Worm (Caenorhabditis elegans) whole organism, L1 larva: ENCODE data around the gene Y54G2A.41.

Experiments
- C16A3.4 ChIP-seq: fragments of 150-350 bp; optimal IDR thresholded peaks from 2 replicates; lab custom pipeline; 2014; ENCODE audit warnings: missing biosample characterization, missing genetic modification characterization
- alr-1 ChIP-seq: fragments of 200-800 bp; sonication (Bioruptor generic); optimal IDR thresholded peaks from 2 replicates; lab custom pipeline; 2018; ENCODE audit warnings: borderline replicate concordance, mild to moderate bottlenecking, missing genetic modification characterization, missing compliant biosample characterization
- ceh-63 ChIP-seq: fragments of 200-800 bp; sonication (Bioruptor generic); optimal IDR thresholded peaks from 2 replicates; lab custom pipeline; 2018; ENCODE audit warnings: mild to moderate bottlenecking, missing genetic modification characterization, missing compliant biosample characterization
- ceh-88 ChIP-seq: fragments of 200-800 bp; sonication (Bioruptor generic); IDR thresholded peaks from 2 replicates; pipeline ENCODE4 v1.3.6; 2022; ENCODE audit warnings: missing genetic modification characterization, missing compliant biosample characterization
- dpl-1 ChIP-seq, 3 experiments: fragments of 150-350 bp in 2 of 3; sonication (generic microtip) in 1 of 3; optimal IDR thresholded peaks; 2 replicates each; lab custom pipeline; 2014 to 2017; ENCODE audit warnings: missing biosample characterization in 3 of 3, missing genetic modification characterization in 3 of 3, missing genetic modification reagents in 3 of 3
- efl-1 ChIP-seq, 4 experiments: fragments of 150-350 bp; optimal IDR thresholded peaks in 3 of 4; peaks in 1 of 4; 1 replicate in 1 of 4; 2 replicates in 3 of 4; lab custom pipeline; 2014; ENCODE audit warnings: missing biosample characterization in 2 of 4, missing genetic modification characterization in 2 of 4, missing genetic modification reagents in 2 of 4
- elt-2 ChIP-seq: sonication (generic microtip); optimal IDR thresholded peaks from 2 replicates; lab custom pipeline; 2016; ENCODE audit warnings: missing genetic modification characterization, mild to moderate bottlenecking, inconsistent platforms, missing compliant biosample characterization, missing genetic modification reagents
- fos-1 ChIP-seq: fragments of 150-350 bp; optimal IDR thresholded peaks from 2 replicates; lab custom pipeline; 2014; ENCODE audit warnings: missing biosample characterization, missing genetic modification characterization
- grh-1 ChIP-seq: fragments of 200-800 bp; sonication (Bioruptor generic); IDR thresholded peaks from 2 replicates; pipeline ENCODE4 v1.3.6; 2022; ENCODE audit warnings: missing genetic modification reagents, missing genetic modification characterization, missing compliant biosample characterization
- hpl-2 ChIP-seq: fragments of 150-350 bp; optimal IDR thresholded peaks from 2 replicates; lab custom pipeline; 2014; ENCODE audit warnings: missing biosample characterization, missing genetic modification reagents, missing genetic modification characterization
- irx-1 ChIP-seq: sonication (generic microtip); optimal IDR thresholded peaks from 2 replicates; lab custom pipeline; 2016; ENCODE audit warnings: missing genetic modification characterization, missing compliant biosample characterization
- jun-1 ChIP-seq: fragments of 150-350 bp; optimal IDR thresholded peaks from 2 replicates; lab custom pipeline; 2014; ENCODE audit warnings: missing biosample characterization, missing genetic modification reagents, missing genetic modification characterization
- lin-13 ChIP-seq: fragments of 150-350 bp; optimal IDR thresholded peaks from 2 replicates; lab custom pipeline; 2014; ENCODE audit warnings: missing biosample characterization, missing genetic modification reagents, missing genetic modification characterization
- lin-15B ChIP-seq: fragments of 150-350 bp; sonication (generic microtip); optimal IDR thresholded peaks from 3 replicates; lab custom pipeline; 2014; ENCODE audit warnings: missing biosample characterization, missing genetic modification characterization
- lin-35 ChIP-seq, 2 experiments: fragments of 150-350 bp; optimal IDR thresholded peaks; 2 replicates each; lab custom pipeline; 2014; ENCODE audit warnings: missing biosample characterization in 2 of 2, missing genetic modification characterization in 2 of 2, missing genetic modification reagents in 2 of 2
- lsy-2 ChIP-seq, 2 experiments: fragments of 150-350 bp; optimal IDR thresholded peaks; 2 replicates each; lab custom pipeline; 2014; ENCODE audit warnings: missing biosample characterization in 2 of 2, missing genetic modification characterization in 2 of 2
- mep-1 ChIP-seq: fragments of 150-350 bp; optimal IDR thresholded peaks from 2 replicates; lab custom pipeline; 2014; ENCODE audit warnings: missing biosample characterization, missing genetic modification characterization
- nhr-237 ChIP-seq: fragments of 150-350 bp; optimal IDR thresholded peaks from 2 replicates; lab custom pipeline; 2014; ENCODE audit warnings: missing biosample characterization, missing genetic modification characterization
- nhr-71 ChIP-seq: sonication (generic microtip); optimal IDR thresholded peaks from 2 replicates; lab custom pipeline; 2016; ENCODE audit warnings: mild to moderate bottlenecking, missing genetic modification characterization, moderate library complexity, missing compliant biosample characterization
- nhr-76 ChIP-seq: sonication (generic microtip); optimal IDR thresholded peaks from 2 replicates; lab custom pipeline; 2017; ENCODE audit warnings: missing biosample characterization, missing genetic modification characterization
- pag-3 ChIP-seq: sonication (generic microtip); optimal IDR thresholded peaks from 2 replicates; lab custom pipeline; 2017; ENCODE audit warnings: missing genetic modification characterization, mild to moderate bottlenecking, missing compliant biosample characterization, antibody characterized with exemption, borderline replicate concordance; ENCODE audit not compliant: insufficient read depth
- rnt-1 ChIP-seq: sonication (generic microtip); optimal IDR thresholded peaks from 2 replicates; lab custom pipeline; 2016; ENCODE audit warnings: mild to moderate bottlenecking, missing genetic modification characterization, moderate library complexity, missing compliant biosample characterization
- skn-1 ChIP-seq: fragments of 150-350 bp; optimal IDR thresholded peaks from 2 replicates; lab custom pipeline; 2014; ENCODE audit warnings: missing biosample characterization, missing genetic modification characterization
- snpc-4 ChIP-seq: fragments of 150-350 bp; optimal IDR thresholded peaks from 2 replicates; lab custom pipeline; 2014; ENCODE audit warnings: missing biosample characterization, missing genetic modification characterization
- snu-23 ChIP-seq: sonication (generic microtip); optimal IDR thresholded peaks from 2 replicates; lab custom pipeline; 2016; ENCODE audit warnings: missing genetic modification characterization, missing compliant biosample characterization
- sptf-1 ChIP-seq: fragments of 150-350 bp; optimal IDR thresholded peaks from 2 replicates; lab custom pipeline; 2014; ENCODE audit warnings: missing biosample characterization, missing genetic modification characterization
- unc-30 ChIP-seq: sonication (generic microtip); optimal IDR thresholded peaks from 2 replicates; lab custom pipeline; 2017; ENCODE audit warnings: missing biosample characterization, missing genetic modification characterization
- vab-15 ChIP-seq: sonication (generic microtip); optimal IDR thresholded peaks from 2 replicates; lab custom pipeline; 2017; ENCODE audit warnings: missing genotype, mild to moderate bottlenecking, missing genetic modification characterization, missing compliant biosample characterization
- ztf-4 ChIP-seq: fragments of 150-350 bp; optimal IDR thresholded peaks from 2 replicates; lab custom pipeline; 2014; ENCODE audit warnings: missing biosample characterization, missing genetic modification characterization

The Y54G2A.41 gene

ce11 chrIV:2708329-2708965 lies 43.2 kb upstream of the Y54G2A.41 start (continued):
- TF ChIP-seq nhr-237 (tag; lab: Kevin White, UChicago) (no peak), pag-3 (no peak), snu-23 (GFP tag; lab: Kevin White, UChicago) (peak; percentile 95), unc-30 (tag; lab: Kevin White, UChicago) (no peak), ztf-4 (tag; lab: Kevin White, UChicago) (peak; percentile 83), hpl-2 (GFP tag; lab: Kevin White, UChicago) (no peak), ceh-88 (GFP tag; lab: Robert Waterston, UW) (no peak), grh-1 (GFP tag; lab: Robert Waterston, UW) (peak; percentile 45; the same call in 1 of the 2 replicates), irx-1 (tag; lab: Kevin White, UChicago) (peak; percentile 74), alr-1 (no peak), ceh-63 (GFP tag; lab: Kevin White, UChicago) (no peak), vab-15 (no peak), lin-13 (GFP tag; lab: Kevin White, UChicago) (peak; percentile 90), nhr-76 (tag; lab: Kevin White, UChicago) (no peak)

DNA sequence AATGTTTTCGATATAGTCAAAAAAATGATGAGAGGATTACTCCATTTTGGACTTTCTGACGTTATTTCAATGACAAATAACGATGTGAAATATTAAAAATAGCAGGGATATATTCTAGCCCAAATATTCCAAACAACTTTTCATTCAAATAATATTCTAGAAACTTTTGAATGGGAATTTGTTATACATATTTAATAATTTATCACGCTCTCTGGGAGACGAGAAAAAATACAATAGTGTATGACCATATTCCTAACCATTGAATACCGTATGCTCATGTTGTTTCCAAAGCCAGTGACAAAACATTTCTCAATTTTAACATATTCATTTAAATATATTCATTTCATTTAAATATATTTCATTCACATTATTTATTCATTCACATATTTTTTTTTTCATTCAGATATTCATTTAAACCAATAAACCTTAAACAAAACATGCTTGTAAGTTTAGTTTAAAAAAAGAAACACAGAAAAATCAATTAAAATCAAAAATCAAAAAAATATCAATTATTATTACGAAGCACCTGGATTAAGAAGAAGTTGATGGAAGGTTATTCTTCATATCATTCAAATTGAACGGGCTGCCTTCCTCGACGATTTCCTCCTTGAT lies 42.0 kb upstream of the Y54G2A.41 start:
- TF ChIP-seq lin-35 (GFP tag; optimal IDR thresholded peaks at IDR 0.05; lab: Kevin White, UChicago) (peak in 1 of 2 experiments; percentile 18), lsy-2 (tag; optimal IDR thresholded peaks at IDR 0.05; lab: Kevin White, UChicago) (peak in 1 of 2 experiments; percentile 5), fos-1 (no peak), C16A3.4 (tag; lab: Kevin White, UChicago) (no peak), nhr-71 (tag; lab: Kevin White, UChicago) (peak; percentile 23), mep-1 (tag; lab: Kevin White, UChicago) (peak; percentile 12), skn-1 (tag; lab: Kevin White, UChicago) (peak; percentile 1), snpc-4 (tag; lab: Kevin White, UChicago) (no peak), pag-3 (no peak), ceh-88 (GFP tag; lab: Robert Waterston, UW) (no peak), elt-2 (tag; lab: Kevin White, UChicago) (peak; percentile 45)

ce11 chrIV:2710203-2710935 lies 41.3 kb upstream of the Y54G2A.41 start, which contains the start of gene Y94H6A.10:
Gene Y94H6A.10 (minus strand): TSS chrIV:2710666.
- no peak for TF ChIP-seq jun-1
- no peak for TF ChIP-seq grh-1 (GFP tag; lab: Robert Waterston, UW)
- TF ChIP-seq rnt-1 (tag; lab: Kevin White, UChicago) = no peak
- no peak for TF ChIP-seq lin-35 (GFP tag; optimal IDR thresholded peaks at IDR 0.05; lab: Kevin White, UChicago)
- TF ChIP-seq skn-1 (tag; lab: Kevin White, UChicago) = no peak
- no peak for TF ChIP-seq dpl-1 (GFP tag; optimal IDR thresholded peaks at IDR 0.05; lab: Kevin White, UChicago)
- TF ChIP-seq, all 84 proteins: peak for 0

- no peak for TF ChIP-seq lin-15B (tag; lab: Kevin White, UChicago)
- peak; percentile 5 for TF ChIP-seq nhr-71 (tag; lab: Kevin White, UChicago)
- peak in 1 of 2 experiments; percentile 16 for TF ChIP-seq lsy-2 (tag; optimal IDR thresholded peaks at IDR 0.05; lab: Kevin White, UChicago)
- TF ChIP-seq lin-35 (GFP tag; optimal IDR thresholded peaks at IDR 0.05; lab: Kevin White, UChicago) = peak in 1 of 2 experiments; percentile 56
- no peak for TF ChIP-seq efl-1 (optimal IDR thresholded peaks at IDR 0.05; lab: Kevin White, UChicago)
- TF ChIP-seq efl-1 (GFP tag; optimal IDR thresholded peaks at IDR 0.05 in 1 of 2; lab: Kevin White, UChicago) = peak in 1 of 2 experiments; percentile 86
- no peak for TF ChIP-seq sptf-1 (tag; lab: Kevin White, UChicago)
- peak; percentile 93 for TF ChIP-seq skn-1 (tag; lab: Kevin White, UChicago)
- peak; percentile 16 for TF ChIP-seq elt-2 (tag; lab: Kevin White, UChicago)
Observed at ce11 chrIV:2711122-2711669, 40.5 kb upstream of the Y54G2A.41 start.
